Worm (Caenorhabditis elegans) whole organism, L4/young adult: ENCODE results near the gene T05A12.4.

Experiments
- dao-5 ChIP-seq: sonication (generic microtip); optimal IDR thresholded peaks from 2 replicates; lab custom pipeline; 2016; ENCODE audit warnings: missing genotype, missing genetic modification characterization, moderate library complexity, missing compliant biosample characterization
- him-1 ChIP-seq: sonication (generic microtip); optimal IDR thresholded peaks from 2 replicates; lab custom pipeline; 2016; ENCODE audit warnings: missing genotype, missing genetic modification reagents, missing genetic modification characterization, missing compliant biosample characterization

ce11 chrIV:6912851-6913588, 25.3 kb downstream of the T05A12.4 start, which contains the start of gene T22D1.3:
- TF ChIP-seq dao-5 (tag; lab: Kevin White, UChicago) (no peak), him-1 (no peak)
